Fruit fly (Drosophila melanogaster) whole organism, embryonic: Measurements from ENCODE around the gene Prim1.

Source experiments
- Ada2b ChIP-seq: fragments of 200-800 bp; sonication (Bioruptor generic); IDR thresholded peaks from 2 replicates; pipeline ENCODE4 v1.3.6; 2022; ENCODE audit warnings: missing biosample characterization, missing genetic modification characterization
- Atf6 ChIP-seq: fragments of 200-800 bp; sonication (Bioruptor generic); IDR thresholded peaks from 2 replicates; pipeline ENCODE4 v1.3.6; 2022; ENCODE audit warnings: missing biosample characterization, missing genetic modification characterization
- CG10431 ChIP-seq: fragments of 200-800 bp; sonication (Bioruptor generic); optimal IDR thresholded peaks from 3 replicates; lab custom pipeline; 2018; ENCODE audit warnings: missing biosample characterization, mild to moderate bottlenecking, missing genetic modification characterization
- CG10565 ChIP-seq: fragments of 200-800 bp; sonication (Bioruptor generic); optimal IDR thresholded peaks from 3 replicates; lab custom pipeline; 2016; ENCODE audit warnings: missing biosample characterization, mild to moderate bottlenecking, missing genetic modification characterization
- CG11398 ChIP-seq: fragments of 200-800 bp; sonication (Bioruptor generic); optimal IDR thresholded peaks from 2 replicates; lab custom pipeline; 2016; ENCODE audit warnings: missing biosample characterization, missing genetic modification characterization
- CG12071 ChIP-seq: fragments of 200-800 bp; sonication (Bioruptor generic); optimal IDR thresholded peaks from 3 replicates; lab custom pipeline; 2018; ENCODE audit warnings: missing biosample characterization, mild to moderate bottlenecking, missing genetic modification characterization
- CG15073 ChIP-seq: fragments of 200-800 bp; sonication (Bioruptor generic); optimal IDR thresholded peaks from 2 replicates; lab custom pipeline; 2016; ENCODE audit warnings: missing biosample characterization, missing genetic modification characterization
- CG34422 ChIP-seq: fragments of 200-800 bp; sonication (Bioruptor generic); IDR thresholded peaks from 3 replicates; pipeline ENCODE4 v1.3.6; 2022; ENCODE audit warnings: missing biosample characterization, missing genetic modification characterization
- CG3847 ChIP-seq: fragments of 200-800 bp; sonication (Bioruptor generic); IDR thresholded peaks from 2 replicates; pipeline ENCODE4 v1.3.6; 2022; ENCODE audit warnings: missing biosample characterization, missing genetic modification characterization
- CG42726 ChIP-seq: fragments of 200-800 bp; sonication (Bioruptor generic); IDR thresholded peaks from 2 replicates; pipeline ENCODE4 v1.3.6; 2022; ENCODE audit warnings: missing biosample characterization, missing genetic modification characterization; ENCODE audit not compliant: partially characterized antibody
- CG4854 ChIP-seq: fragments of 200-800 bp; sonication (Bioruptor generic); optimal IDR thresholded peaks from 2 replicates; lab custom pipeline; 2016; ENCODE audit warnings: missing biosample characterization, missing genetic modification characterization, inconsistent platforms
- CG5953 ChIP-seq: fragments of 200-800 bp; sonication (Bioruptor generic); IDR thresholded peaks from 2 replicates; pipeline ENCODE4 v1.3.6; 2022; ENCODE audit warnings: missing biosample characterization, missing genetic modification characterization
- CG7556 ChIP-seq: fragments of 200-800 bp; sonication (Bioruptor generic); optimal IDR thresholded peaks from 2 replicates; lab custom pipeline; 2017; ENCODE audit warnings: missing biosample characterization, mild to moderate bottlenecking, missing genetic modification characterization
- Deaf1 ChIP-seq: fragments of 200-800 bp; optimal IDR thresholded peaks from 3 replicates; lab custom pipeline; 2019; ENCODE audit warnings: missing biosample characterization, mild to moderate bottlenecking, missing genetic modification characterization, moderate library complexity
- Fer1 ChIP-seq: fragments of 200-800 bp; sonication (Bioruptor generic); optimal IDR thresholded peaks from 2 replicates; lab custom pipeline; 2017; ENCODE audit warnings: missing biosample characterization, mild to moderate bottlenecking, missing genetic modification characterization
- Fer3 ChIP-seq: fragments of 200-800 bp; sonication (Bioruptor generic); optimal IDR thresholded peaks from 2 replicates; lab custom pipeline; 2018; ENCODE audit warnings: missing biosample characterization, mild to moderate bottlenecking, missing genetic modification characterization, moderate library complexity
- Hmx ChIP-seq: fragments of 200-800 bp; sonication (Bioruptor generic); optimal IDR thresholded peaks from 2 replicates; lab custom pipeline; 2016; ENCODE audit warnings: missing biosample characterization, missing genetic modification characterization
- Mrtf ChIP-seq: fragments of 200-800 bp; sonication (Bioruptor generic); IDR thresholded peaks from 3 replicates; pipeline ENCODE4 v1.3.6; 2022; ENCODE audit warnings: missing biosample characterization, missing genetic modification characterization
- Neu2 ChIP-seq: fragments of 200-800 bp; sonication (Bioruptor generic); optimal IDR thresholded peaks from 3 replicates; lab custom pipeline; 2016; ENCODE audit warnings: missing biosample characterization, missing genetic modification characterization, borderline replicate concordance
- Nf-YB ChIP-seq: fragments of 200-800 bp; sonication (Bioruptor generic); optimal IDR thresholded peaks from 3 replicates; lab custom pipeline; 2019; ENCODE audit warnings: missing biosample characterization, mild to moderate bottlenecking, missing genetic modification characterization, moderate library complexity
- Oaz ChIP-seq: fragments of 200-800 bp; sonication (Bioruptor generic); IDR thresholded peaks from 2 replicates; pipeline ENCODE4 v1.3.6; 2022; ENCODE audit warnings: missing biosample characterization, missing genetic modification characterization
- Pdp1 ChIP-seq, 2 experiments: fragments of 200-800 bp; sonication (Bioruptor generic); optimal IDR thresholded peaks; 3 replicates each; lab custom pipeline; 2016; ENCODE audit warnings: missing biosample characterization in 2 of 2, missing genetic modification characterization in 2 of 2, mild to moderate bottlenecking in 1 of 2, moderate library complexity in 1 of 2
- Ptx1 ChIP-seq: fragments of 200-800 bp; sonication (Bioruptor generic); IDR thresholded peaks from 2 replicates; pipeline ENCODE4 v1.3.6; 2022; ENCODE audit warnings: missing biosample characterization, missing genetic modification characterization
- Sox102F ChIP-seq: fragments of 200-800 bp; sonication (Bioruptor generic); optimal IDR thresholded peaks from 2 replicates; lab custom pipeline; 2018; ENCODE audit warnings: missing biosample characterization, mild to moderate bottlenecking, missing genetic modification characterization, moderate library complexity
- TFAM ChIP-seq: fragments of 200-800 bp; sonication (Bioruptor generic); optimal IDR thresholded peaks from 2 replicates; lab custom pipeline; 2017; ENCODE audit warnings: missing biosample characterization, missing genetic modification characterization, inconsistent platforms
- Taf1 ChIP-seq: fragments of 200-800 bp; sonication (Bioruptor generic); IDR thresholded peaks from 2 replicates; pipeline ENCODE4 v1.3.6; 2022; ENCODE audit warnings: missing biosample characterization, missing genetic modification characterization
- ab ChIP-seq: fragments of 200-800 bp; sonication (Bioruptor generic); optimal IDR thresholded peaks from 2 replicates; lab custom pipeline; 2016; ENCODE audit warnings: missing biosample characterization, missing genetic modification characterization
- al ChIP-seq: fragments of 200-800 bp; sonication (Bioruptor generic); IDR thresholded peaks from 2 replicates; pipeline ENCODE4 v1.3.6; 2022; ENCODE audit warnings: missing biosample characterization, missing genetic modification characterization
- ara ChIP-seq: fragments of 200-800 bp; sonication (Bioruptor generic); IDR thresholded peaks from 2 replicates; pipeline ENCODE4 v1.3.6; 2022; ENCODE audit warnings: missing biosample characterization, missing genetic modification characterization
- ash1 ChIP-seq: fragments of 200-800 bp; sonication (Bioruptor generic); optimal IDR thresholded peaks from 2 replicates; lab custom pipeline; 2018; ENCODE audit warnings: missing biosample characterization, mild to moderate bottlenecking, missing genetic modification characterization
- bcd ChIP-seq: fragments of 200-800 bp; sonication (Bioruptor generic); optimal IDR thresholded peaks from 2 replicates; lab custom pipeline; 2017; ENCODE audit warnings: missing biosample characterization, mild to moderate bottlenecking, missing genetic modification characterization
- bsh ChIP-seq, 2 experiments: fragments of 200-800 bp; sonication (Bioruptor generic); optimal IDR thresholded peaks; 2 replicates each; lab custom pipeline; 2017 to 2018; ENCODE audit warnings: mild to moderate bottlenecking in 2 of 2, missing biosample characterization in 2 of 2, missing genetic modification characterization in 2 of 2, moderate library complexity in 1 of 2
- dmrt11E ChIP-seq: fragments of 200-800 bp; sonication (Bioruptor generic); optimal IDR thresholded peaks from 3 replicates; lab custom pipeline; 2018; ENCODE audit warnings: missing biosample characterization, mild to moderate bottlenecking, missing genetic modification characterization, moderate library complexity
- eve ChIP-seq, 2 experiments: fragments of >200 bp; optimal IDR thresholded peaks; 2 replicates each; lab custom pipeline; 2017; ENCODE audit warnings: missing biosample characterization in 2 of 2, missing genetic modification characterization in 2 of 2
- lmd ChIP-seq: fragments of 200-800 bp; sonication (Bioruptor generic); IDR thresholded peaks from 2 replicates; pipeline ENCODE4 v1.3.6; 2022; ENCODE audit warnings: missing biosample characterization, missing genetic modification characterization
- luna ChIP-seq: fragments of 200-800 bp; sonication (Bioruptor generic); optimal IDR thresholded peaks from 2 replicates; lab custom pipeline; 2016; ENCODE audit warnings: missing biosample characterization, missing genetic modification characterization
- ro ChIP-seq: fragments of 200-800 bp; sonication (Bioruptor generic); IDR thresholded peaks from 2 replicates; pipeline ENCODE4 v1.3.6; 2022; ENCODE audit warnings: missing biosample characterization, missing genetic modification characterization
- shn ChIP-seq: fragments of 200-800 bp; sonication (Bioruptor generic); optimal IDR thresholded peaks from 3 replicates; lab custom pipeline; 2016; ENCODE audit warnings: missing biosample characterization, missing genetic modification characterization
- sr ChIP-seq: fragments of 200-800 bp; sonication (Bioruptor generic); IDR thresholded peaks from 3 replicates; pipeline ENCODE4 v1.3.6; 2022; ENCODE audit warnings: missing biosample characterization, missing genetic modification characterization
- tll ChIP-seq, 2 experiments: fragments of 200-800 bp in 1 of 2; fragments of >200 bp in 1 of 2; sonication (Bioruptor generic) in 1 of 2; optimal IDR thresholded peaks; 2 replicates each; lab custom pipeline; 2017 to 2019; ENCODE audit warnings: missing biosample characterization in 2 of 2, missing genetic modification characterization in 2 of 2, mild to moderate bottlenecking in 1 of 2, moderate library complexity in 1 of 2
- unc-4 ChIP-seq: fragments of 200-800 bp; sonication (Bioruptor generic); IDR thresholded peaks from 2 replicates; pipeline ENCODE4 v1.3.6; 2022; ENCODE audit warnings: missing biosample characterization, missing genetic modification characterization; ENCODE audit not compliant: partially characterized antibody
- yki ChIP-seq: fragments of >200 bp; optimal IDR thresholded peaks from 3 replicates; lab custom pipeline; 2018
- z ChIP-seq: fragments of 200-800 bp; sonication (Bioruptor generic); IDR thresholded peaks from 3 replicates; pipeline ENCODE4 v1.3.6; 2022; ENCODE audit warnings: missing biosample characterization, missing genetic modification characterization
- zen2 ChIP-seq: fragments of 200-800 bp; sonication (Bioruptor generic); IDR thresholded peaks from 3 replicates; pipeline ENCODE4 v1.3.6; 2022; ENCODE audit warnings: missing biosample characterization, missing genetic modification characterization; ENCODE audit not compliant: partially characterized antibody

Gene Prim1

DNA sequence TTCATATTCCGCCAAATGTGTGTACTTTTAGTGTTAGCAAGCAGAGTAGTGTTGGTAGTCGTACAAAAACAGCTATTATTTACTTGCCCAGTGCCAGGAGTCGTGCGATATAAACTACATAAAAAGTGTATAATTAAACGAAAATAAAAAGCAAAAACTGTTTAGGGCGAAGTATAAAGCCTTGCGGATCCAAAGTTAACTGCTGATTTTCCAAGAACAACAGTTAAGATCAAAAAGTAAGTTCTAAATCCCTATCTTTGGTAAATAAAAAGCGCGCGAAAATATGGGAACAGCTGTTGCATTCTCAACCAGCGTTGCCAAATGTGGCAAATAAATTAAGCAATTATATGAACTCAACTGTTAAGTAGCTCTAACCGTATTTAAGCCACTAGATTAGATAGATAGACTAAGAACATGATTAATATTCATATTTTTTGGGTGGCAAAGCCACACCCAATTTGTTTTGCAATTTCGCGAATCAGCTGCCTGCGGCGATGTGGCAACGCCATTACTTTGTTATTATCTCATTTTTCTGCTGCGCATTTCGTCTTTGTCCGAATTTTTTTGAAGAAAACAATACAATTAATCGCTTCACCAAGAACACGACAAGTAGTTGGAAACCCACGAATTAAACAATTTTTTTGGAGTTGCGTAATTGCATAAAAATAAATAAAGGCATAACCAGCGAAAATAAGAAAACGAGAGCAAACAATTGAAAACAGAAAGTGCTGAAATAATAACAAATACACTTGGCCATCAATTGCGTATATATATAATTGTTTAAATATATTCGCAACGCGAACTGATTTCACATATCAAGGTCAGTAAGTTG, at the start of gene Prim1, which contains the start of gene CG7083 (continued):
- peak; percentile 38 for TF ChIP-seq CG7556 (GFP tag; lab: Kevin White, UChicago)
- no peak for TF ChIP-seq CG15073 (GFP tag; lab: Kevin White, UChicago)
- no peak for TF ChIP-seq CG10431
- TF ChIP-seq CG3847 (GFP tag; lab: Robert Waterston, UW), result no peak; the same call in 1 of the 2 replicates
- TF ChIP-seq luna, result peak; percentile 5
- TF ChIP-seq TFAM, result no peak
- no peak for TF ChIP-seq sr (GFP tag; lab: Robert Waterston, UW)
- TF ChIP-seq Pdp1 (GFP tag; optimal IDR thresholded peaks at IDR 0.05; lab: Kevin White, UChicago), result peak; percentile 57 to 90
- TF ChIP-seq Ptx1 (GFP tag; lab: Robert Waterston, UW), result peak; percentile 43; the same call in 1 of the 2 replicates
- TF ChIP-seq Hmx (GFP tag; lab: Kevin White, UChicago), result no peak
- TF ChIP-seq dmrt11E, result peak; percentile 47
- no peak for TF ChIP-seq ash1 (GFP tag; lab: Kevin White, UChicago)
- no peak for TF ChIP-seq Oaz (GFP tag; lab: Robert Waterston, UW)
- TF ChIP-seq Fer1 (GFP tag; lab: Kevin White, UChicago), result peak; percentile 59
- TF ChIP-seq tll (GFP tag; optimal IDR thresholded peaks at IDR 0.05; lab: Kevin White, UChicago), result no peak
- TF ChIP-seq CG34422, result peak; percentile 79
- peak; percentile 33; the same call in 1 of the 2 replicates for TF ChIP-seq unc-4 (GFP tag; lab: Robert Waterston, UW)
- no peak for TF ChIP-seq yki (lab: Kevin White, UChicago)
- TF ChIP-seq Fer3 (tag; lab: Kevin White, UChicago), result peak; percentile 32
- no peak for TF ChIP-seq CG42726 (GFP tag; lab: Robert Waterston, UW)
- peak; percentile 48; the same call in 1 of the 2 replicates for TF ChIP-seq Ada2b (GFP tag; lab: Robert Waterston, UW)
- TF ChIP-seq Nf-YB (GFP tag; lab: Kevin White, UChicago), result no peak
- peak; percentile 47 for TF ChIP-seq shn (GFP tag; lab: Kevin White, UChicago)
- no peak for TF ChIP-seq z (GFP tag; lab: Robert Waterston, UW)
- peak; percentile 48 for TF ChIP-seq CG4854
- TF ChIP-seq Neu2 (GFP tag; lab: Kevin White, UChicago), result no peak
- TF ChIP-seq bcd (GFP tag; lab: Kevin White, UChicago), result peak; percentile 26
- no peak for TF ChIP-seq ro (GFP tag; lab: Robert Waterston, UW)
- no peak for TF ChIP-seq Deaf1 (tag; lab: Kevin White, UChicago)
- no peak for TF ChIP-seq CG10565
- TF ChIP-seq zen2 (GFP tag; lab: Robert Waterston, UW), result no peak
- no peak for TF ChIP-seq CG5953 (GFP tag; lab: Robert Waterston, UW)
- no peak for TF ChIP-seq ab
- no peak for TF ChIP-seq eve (GFP tag; optimal IDR thresholded peaks at IDR 0.05; lab: Kevin White, UChicago)
- TF ChIP-seq CG11398, result peak; percentile 11
- TF ChIP-seq Atf6 (GFP tag; lab: Robert Waterston, UW), result peak; percentile 34; the same call in 1 of the 2 replicates
- no peak for TF ChIP-seq lmd (GFP tag; lab: Robert Waterston, UW)
- TF ChIP-seq al (GFP tag; lab: Robert Waterston, UW), result 0 out of 2 replicates have a peak, but pooled peaks have one; percentile 35
- TF ChIP-seq CG12071 (GFP tag; lab: Kevin White, UChicago), result no peak
- TF ChIP-seq ara (GFP tag; lab: Robert Waterston, UW), result peak; percentile 42; the same call in 1 of the 2 replicates
- peak; percentile 53 for TF ChIP-seq Sox102F (GFP tag; lab: Kevin White, UChicago)
- TF ChIP-seq Mrtf (GFP tag; lab: Robert Waterston, UW), result no peak
- peak in 1 of 2 experiments; percentile 54 for TF ChIP-seq bsh (GFP tag; optimal IDR thresholded peaks at IDR 0.05; lab: Kevin White, UChicago)
- TF ChIP-seq Taf1 (GFP tag; lab: Robert Waterston, UW), result no peak
